Fruit fly (Drosophila melanogaster) ovary, adult (tissue): ENCODE measurements around the gene CG34140.

ENCODE experiments used
- CG17801 ChIP-seq: fragments of 200-800 bp; optimal IDR thresholded peaks from 2 replicates; lab custom pipeline; 2019; ENCODE audit warnings: missing biosample characterization, mild to moderate bottlenecking, missing genetic modification characterization, moderate library complexity; ENCODE audit not compliant: partially characterized antibody

Gene CG34140

DNA sequence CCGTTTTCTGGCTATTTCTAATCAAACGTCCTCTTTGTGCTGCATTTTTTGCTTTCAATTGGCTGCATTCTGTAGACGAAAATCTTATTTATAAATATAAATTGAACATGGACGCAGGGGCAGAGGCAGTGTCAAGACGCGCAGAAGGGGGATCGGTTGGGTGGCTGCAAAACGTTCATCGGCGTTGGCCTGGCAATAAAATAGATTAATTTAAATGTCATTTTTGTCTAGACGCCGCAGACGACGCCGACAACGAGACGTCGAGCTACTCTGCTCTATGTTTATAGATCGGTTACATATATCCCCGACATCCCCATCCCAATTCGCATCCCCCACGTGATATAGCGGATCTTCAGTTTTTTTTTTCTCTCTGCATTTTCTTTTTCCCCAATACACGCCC lies 50.8 kb downstream of the CG34140 start:
- TF ChIP-seq CG17801 (GFP tag; lab: Kevin White, UChicago): no peak
